Worm (Caenorhabditis elegans) whole organism, L4 larva: ENCODE data around the gene acdh-8.

ENCODE experiments used
- R02D3.7 ChIP-seq: fragments of 150-350 bp; sonication (generic microtip); optimal IDR thresholded peaks from 3 replicates; lab custom pipeline; 2014; ENCODE audit warnings: missing biosample characterization, missing genetic modification characterization
- lin-13 ChIP-seq: fragments of 150-350 bp; optimal IDR thresholded peaks from 2 replicates; lab custom pipeline; 2014; ENCODE audit warnings: missing biosample characterization, missing genetic modification reagents, missing genetic modification characterization
- lir-3 ChIP-seq: sonication (generic microtip); optimal IDR thresholded peaks from 2 replicates; lab custom pipeline; 2016; ENCODE audit warnings: mild to moderate bottlenecking, missing genetic modification characterization, missing compliant biosample characterization
- mdl-1 ChIP-seq, 2 experiments: fragments of 150-350 bp in 1 of 2; sonication (generic microtip) in 1 of 2; optimal IDR thresholded peaks; 2 replicates each; lab custom pipeline; 2014 to 2017; ENCODE audit warnings: missing biosample characterization in 2 of 2, missing genetic modification characterization in 2 of 2
- nhr-11 ChIP-seq: fragments of 150-350 bp; optimal IDR thresholded peaks from 2 replicates; lab custom pipeline; 2014; ENCODE audit warnings: missing biosample characterization, missing genetic modification characterization
- nhr-111 ChIP-seq: fragments of 200-800 bp; sonication (Bioruptor generic); optimal IDR thresholded peaks from 2 replicates; lab custom pipeline; 2018; ENCODE audit warnings: mild to moderate bottlenecking, missing genetic modification characterization, missing compliant biosample characterization
- nhr-76 ChIP-seq: fragments of 150-350 bp; optimal IDR thresholded peaks from 2 replicates; lab custom pipeline; 2014; ENCODE audit warnings: missing biosample characterization, missing genetic modification characterization
- snpc-4 ChIP-seq: fragments of 150-350 bp; optimal IDR thresholded peaks from 2 replicates; lab custom pipeline; 2014; ENCODE audit warnings: missing biosample characterization, missing genetic modification characterization
- zfp-2 ChIP-seq: sonication (generic microtip); optimal IDR thresholded peaks from 2 replicates; lab custom pipeline; 2016; ENCODE audit warnings: mild to moderate bottlenecking, missing genetic modification characterization, missing compliant biosample characterization

ce11 chrII:5801075-5801474, 6.8 kb downstream of the acdh-8 start, which contains the start of the genes K05F1.9 and K05F1.1:
- TF ChIP-seq mdl-1 (tag; optimal IDR thresholded peaks at IDR 0.05; lab: Kevin White, UChicago) (no peak), lir-3 (tag; lab: Kevin White, UChicago) (no peak), R02D3.7 (tag; lab: Kevin White, UChicago) (no peak), snpc-4 (tag; lab: Kevin White, UChicago) (no peak), zfp-2 (no peak), lin-13 (GFP tag; lab: Kevin White, UChicago) (no peak), nhr-76 (no peak), nhr-11 (no peak), nhr-111 (GFP tag; lab: Kevin White, UChicago) (no peak)
